Fruit fly (Drosophila melanogaster): ENCODE data around the gene MEP-1.

MEP-1 gene

dm6 chr3L:2599214-2599730 is 32.2 kb upstream of the MEP-1 start, which contains the start of the genes CG16985 and CG12182:
Gene CG16985, plus strand, starts transcription at chr3L:2599297.
Gene CG12182, minus strand, starts transcription at chr3L:2599579.
- TF ChIP-seq CG6163 (GFP tag; IDR thresholded peaks at IDR 0.05) (0 out of 3 replicates have a peak, but pooled peaks have one; percentile 26), esn (GFP tag; optimal IDR thresholded peaks at IDR 0.05) (peak; percentile 4), Eip78C (GFP tag) (no peak), fd59A (GFP tag; optimal IDR thresholded peaks at IDR 0.05) (no peak), CG1621 (tag; optimal IDR thresholded peaks at IDR 0.05) (no peak), CG16779 (tag; optimal IDR thresholded peaks at IDR 0.05) (peak; percentile 33), fkh (GFP tag; optimal IDR thresholded peaks at IDR 0.05) (peak; percentile 13), Hr39 (GFP tag; optimal IDR thresholded peaks at IDR 0.05) (peak; percentile 13), CG8119 (GFP tag; IDR thresholded peaks at IDR 0.05) (no peak), vri (GFP tag; optimal IDR thresholded peaks at IDR 0.05) (peak; percentile 98), achi (GFP tag; optimal IDR thresholded peaks at IDR 0.05) (peak; percentile 51)

- TF ChIP-seq CG15336 (GFP tag; IDR thresholded peaks at IDR 0.05), result no peak
- no peak for TF ChIP-seq CG8319 (GFP tag; optimal IDR thresholded peaks at IDR 0.05)
- TF ChIP-seq OdsH (GFP tag; optimal IDR thresholded peaks at IDR 0.05), result no peak
- TF ChIP-seq topi (GFP tag; optimal IDR thresholded peaks at IDR 0.05), result no peak
- TF ChIP-seq acj6 (GFP tag; optimal IDR thresholded peaks at IDR 0.05), result no peak
- no peak for TF ChIP-seq CG1621 (tag; optimal IDR thresholded peaks at IDR 0.05)
- TF ChIP-seq Smox (GFP tag; optimal IDR thresholded peaks at IDR 0.05), result no peak
- no peak for TF ChIP-seq Met (GFP tag; optimal IDR thresholded peaks at IDR 0.05)
- no peak for TF ChIP-seq CG6163 (GFP tag; IDR thresholded peaks at IDR 0.05)
Measured at dm6 chr3L:2600144-2600543, 31.4 kb upstream of the MEP-1 start, which contains the start of gene CG16986. Gene CG16986, plus strand, starts transcription at chr3L:2600331.

dm6 chr3L:2608825-2609224 is 22.7 kb upstream of the MEP-1 start:
- TF ChIP-seq esn (GFP tag; optimal IDR thresholded peaks at IDR 0.05), result no peak
- peak; percentile 20 for TF ChIP-seq svp (GFP tag)
- TF ChIP-seq Eip78C (GFP tag), result peak; percentile 8
- TF ChIP-seq Ets96B (tag; optimal IDR thresholded peaks at IDR 0.05), result no peak
- no peak for TF ChIP-seq CG8319 (GFP tag; optimal IDR thresholded peaks at IDR 0.05)
- TF ChIP-seq CG15336 (GFP tag; IDR thresholded peaks at IDR 0.05), result 0 out of 2 replicates have a peak, but pooled peaks have one; percentile 6
- no peak for TF ChIP-seq dac (GFP tag; optimal IDR thresholded peaks at IDR 0.05)

DNA sequence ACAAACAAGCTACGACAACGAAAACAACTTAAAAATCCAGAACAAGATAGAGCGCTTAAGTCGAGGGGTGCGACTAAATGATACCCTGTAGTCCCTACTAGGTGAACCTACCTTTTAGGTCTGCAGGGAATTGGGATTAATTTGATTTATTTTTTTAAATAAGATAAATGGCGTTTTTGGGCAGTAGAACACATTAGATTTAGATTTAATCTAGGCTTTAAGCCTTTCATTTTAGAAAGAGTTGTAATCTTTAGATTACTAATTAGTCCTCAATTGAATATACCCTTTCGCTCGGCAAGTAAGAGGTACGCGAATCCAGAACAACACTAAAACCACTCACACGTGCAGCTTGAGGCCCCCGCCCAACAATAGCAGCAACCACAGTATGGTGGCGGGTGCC is 17.3 kb upstream of the MEP-1 start:
- TF ChIP-seq Eip78C (GFP tag) (peak; percentile 67), topi (GFP tag; optimal IDR thresholded peaks at IDR 0.05) (peak; percentile 4), OdsH (GFP tag; optimal IDR thresholded peaks at IDR 0.05) (peak; percentile 1), pdm3 (GFP tag; optimal IDR thresholded peaks at IDR 0.05) (peak; percentile 33), CG1621 (tag; optimal IDR thresholded peaks at IDR 0.05) (no peak), Lpt (GFP tag; optimal IDR thresholded peaks at IDR 0.05) (no peak), CG10669 (GFP tag; optimal IDR thresholded peaks at IDR 0.05) (peak; percentile 14), lz (GFP tag; optimal IDR thresholded peaks at IDR 0.05) (no peak), svp (GFP tag) (peak; percentile 59), CG3032 (tag; optimal IDR thresholded peaks at IDR 0.05) (peak; percentile 27), CG15336 (GFP tag; IDR thresholded peaks at IDR 0.05) (peak; percentile 16; the same call in 1 of the 2 replicates), CG6808 (GFP tag; optimal IDR thresholded peaks at IDR 0.05) (peak; percentile 14), Gug (GFP tag; IDR thresholded peaks at IDR 0.05) (no peak), esn (GFP tag; optimal IDR thresholded peaks at IDR 0.05) (peak; percentile 14), CG31627 (GFP tag; optimal IDR thresholded peaks at IDR 0.05) (peak; percentile 5), fd59A (GFP tag; optimal IDR thresholded peaks at IDR 0.05) (no peak), Ets21C (GFP tag; optimal IDR thresholded peaks at IDR 0.05) (no peak), CG4318 (GFP tag; optimal IDR thresholded peaks at IDR 0.05) (peak; percentile 13), Hr4 (GFP tag; optimal IDR thresholded peaks at IDR 0.05) (peak; percentile 4), CG6276 (GFP tag; optimal IDR thresholded peaks at IDR 0.05) (peak; percentile 21), CG6163 (GFP tag; IDR thresholded peaks at IDR 0.05) (no peak), Ets96B (tag; optimal IDR thresholded peaks at IDR 0.05) (peak; percentile 36), CG32006 (GFP tag; optimal IDR thresholded peaks at IDR 0.05) (peak; percentile 38)
